Fruit fly (Drosophila melanogaster) whole organism, embryonic: ENCODE data around the gene pps.

Experiments used
- CG10654 ChIP-seq: fragments of 200-800 bp; sonication (Bioruptor generic); optimal IDR thresholded peaks from 2 replicates; lab custom pipeline; 2016; ENCODE audit warnings: missing biosample characterization, missing genetic modification characterization
- CG17328 ChIP-seq: fragments of 200-800 bp; sonication (Bioruptor generic); IDR thresholded peaks from 2 replicates; pipeline ENCODE4 v1.3.6; 2022; ENCODE audit warnings: missing biosample characterization, missing genetic modification characterization
- CG42726 ChIP-seq: fragments of 200-800 bp; sonication (Bioruptor generic); IDR thresholded peaks from 2 replicates; pipeline ENCODE4 v1.3.6; 2022; ENCODE audit warnings: missing biosample characterization, missing genetic modification characterization; ENCODE audit not compliant: partially characterized antibody
- CG7357 ChIP-seq: fragments of 200-800 bp; sonication (Bioruptor generic); IDR thresholded peaks from 3 replicates; pipeline ENCODE4 v1.3.6; 2022; ENCODE audit warnings: missing biosample characterization, missing genetic modification characterization
- CG8089 ChIP-seq: fragments of 200-800 bp; sonication (Bioruptor generic); optimal IDR thresholded peaks from 3 replicates; lab custom pipeline; 2016; ENCODE audit warnings: missing biosample characterization, missing genetic modification characterization
- Lpt ChIP-seq: fragments of >200 bp; optimal IDR thresholded peaks from 2 replicates; lab custom pipeline; 2018; ENCODE audit warnings: missing biosample characterization, missing genetic modification characterization
- Mad ChIP-seq: fragments of 200-800 bp; sonication (Bioruptor generic); optimal IDR thresholded peaks from 2 replicates; lab custom pipeline; 2016; ENCODE audit warnings: missing biosample characterization, missing genetic modification characterization
- Oli ChIP-seq: fragments of 200-800 bp; sonication (Bioruptor generic); optimal IDR thresholded peaks from 2 replicates; lab custom pipeline; 2018; ENCODE audit warnings: missing biosample characterization, mild to moderate bottlenecking, missing genetic modification characterization, moderate library complexity
- Tbp ChIP-seq: fragments of >200 bp; optimal IDR thresholded peaks from 2 replicates; lab custom pipeline; 2018; ENCODE audit warnings: missing biosample characterization, missing genetic modification characterization
- Xrp1 ChIP-seq: fragments of 200-800 bp; sonication (Bioruptor generic); IDR thresholded peaks from 2 replicates; pipeline ENCODE4 v1.3.6; 2022; ENCODE audit warnings: missing biosample characterization, missing genetic modification characterization
- amos ChIP-seq: fragments of 200-800 bp; sonication (Bioruptor generic); IDR thresholded peaks from 2 replicates; pipeline ENCODE4 v1.3.6; 2022; ENCODE audit warnings: missing biosample characterization, missing genetic modification characterization; ENCODE audit not compliant: partially characterized antibody
- cato ChIP-seq: fragments of 200-800 bp; sonication (Bioruptor generic); optimal IDR thresholded peaks from 2 replicates; lab custom pipeline; 2016; ENCODE audit warnings: missing biosample characterization, missing genetic modification characterization, borderline replicate concordance
- emc ChIP-seq: fragments of 200-800 bp; sonication (Bioruptor generic); optimal IDR thresholded peaks from 2 replicates; lab custom pipeline; 2016; ENCODE audit warnings: missing biosample characterization, missing genetic modification characterization
- tna ChIP-seq: fragments of 200-800 bp; sonication (Bioruptor generic); IDR thresholded peaks from 2 replicates; pipeline ENCODE4 v1.3.6; 2022; ENCODE audit warnings: missing biosample characterization, missing genetic modification characterization; ENCODE audit not compliant: partially characterized antibody

DNA sequence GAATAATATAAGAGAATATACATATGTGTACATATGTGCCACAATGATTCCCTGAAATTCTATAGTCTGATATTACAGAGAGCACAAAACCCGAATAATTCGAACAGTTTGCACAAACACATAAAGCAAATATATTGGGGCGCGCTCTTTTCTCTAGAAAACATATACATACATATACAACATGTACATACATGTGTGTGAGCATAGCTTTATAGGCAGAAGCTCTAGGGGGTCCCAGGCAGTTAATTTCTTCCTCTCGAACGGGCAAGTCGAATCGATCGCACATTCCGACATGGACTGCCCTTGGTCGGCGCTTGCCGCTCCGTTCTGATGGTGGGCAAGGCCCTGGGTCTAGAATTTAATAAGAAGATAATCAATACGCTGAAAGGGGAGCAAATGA lies 40.8 kb upstream of the pps start, which contains the start of gene GstD3:
- TF ChIP-seq tna (GFP tag; lab: Robert Waterston, UW) = no peak
- TF ChIP-seq CG17328 (GFP tag; lab: Robert Waterston, UW) = no peak
- TF ChIP-seq CG8089 = no peak
- no peak for TF ChIP-seq cato
- no peak for TF ChIP-seq Mad
- no peak for TF ChIP-seq amos (GFP tag; lab: Robert Waterston, UW)
- TF ChIP-seq CG42726 = no peak
- TF ChIP-seq CG7357 (GFP tag; lab: Robert Waterston, UW) = no peak
- TF ChIP-seq Lpt (GFP tag; lab: Kevin White, UChicago) = no peak
- no peak for TF ChIP-seq CG10654
- no peak for TF ChIP-seq Oli (tag; lab: Kevin White, UChicago)
- no peak for TF ChIP-seq Tbp (GFP tag; lab: Kevin White, UChicago)
- TF ChIP-seq Xrp1 (GFP tag; lab: Robert Waterston, UW) = no peak
- no peak for TF ChIP-seq emc
